Worm (Caenorhabditis elegans) whole organism, mixed stage, embryonic: Measurements from ENCODE around the gene F59A6.11.

Experiments used
- elt-1 ChIP-seq: sonication (generic microtip); optimal IDR thresholded peaks from 2 replicates; lab custom pipeline; 2017; ENCODE audit warnings: missing genetic modification characterization, mild to moderate bottlenecking, missing compliant biosample characterization, antibody characterized with exemption, moderate library complexity, borderline replicate concordance; ENCODE audit not compliant: insufficient read depth
- elt-3 ChIP-seq: fragments of 150-350 bp; optimal IDR thresholded peaks from 2 replicates; lab custom pipeline; 2014; ENCODE audit warnings: missing biosample characterization, missing genetic modification characterization
- ham-2 ChIP-seq: fragments of 200-800 bp; sonication (Bioruptor generic); optimal IDR thresholded peaks from 2 replicates; lab custom pipeline; 2018; ENCODE audit warnings: mild to moderate bottlenecking, missing genetic modification characterization, missing compliant biosample characterization
- lsy-2 ChIP-seq: fragments of 150-350 bp; optimal IDR thresholded peaks from 2 replicates; lab custom pipeline; 2014; ENCODE audit warnings: missing biosample characterization, missing genetic modification characterization
- mep-1 ChIP-seq: fragments of 150-350 bp; optimal IDR thresholded peaks from 2 replicates; lab custom pipeline; 2017; ENCODE audit warnings: missing biosample characterization, missing genetic modification reagents, missing genetic modification characterization, inconsistent platforms
- mls-2 ChIP-seq: sonication (generic microtip); optimal IDR thresholded peaks from 2 replicates; lab custom pipeline; 2016; ENCODE audit warnings: mild to moderate bottlenecking, missing genetic modification characterization, moderate library complexity, missing compliant biosample characterization
- nhr-12 ChIP-seq: fragments of 150-350 bp; optimal IDR thresholded peaks from 2 replicates; lab custom pipeline; 2014; ENCODE audit warnings: missing biosample characterization, missing genetic modification characterization
- nhr-237 ChIP-seq: fragments of 150-350 bp; optimal IDR thresholded peaks from 2 replicates; lab custom pipeline; 2014; ENCODE audit warnings: missing biosample characterization, missing genetic modification characterization
- nhr-76 ChIP-seq: sonication (generic microtip); optimal IDR thresholded peaks from 2 replicates; lab custom pipeline; 2017; ENCODE audit warnings: missing biosample characterization, missing genetic modification characterization
- pha-4 ChIP-seq: fragments of 150-350 bp; optimal IDR thresholded peaks from 2 replicates; lab custom pipeline; 2018; ENCODE audit warnings: missing biosample characterization, missing genetic modification reagents, missing genetic modification characterization
- unc-39 ChIP-seq: fragments of 150-350 bp; optimal IDR thresholded peaks from 2 replicates; lab custom pipeline; 2014; ENCODE audit warnings: missing biosample characterization, missing genetic modification characterization
- unc-62 ChIP-seq: fragments of 150-350 bp; optimal IDR thresholded peaks from 2 replicates; lab custom pipeline; 2014; ENCODE audit warnings: missing biosample characterization, missing genetic modification reagents, missing genetic modification characterization
- ztf-11 ChIP-seq: fragments of 150-350 bp; optimal IDR thresholded peaks from 2 replicates; lab custom pipeline; 2014; ENCODE audit warnings: missing biosample characterization, missing genetic modification characterization

DNA sequence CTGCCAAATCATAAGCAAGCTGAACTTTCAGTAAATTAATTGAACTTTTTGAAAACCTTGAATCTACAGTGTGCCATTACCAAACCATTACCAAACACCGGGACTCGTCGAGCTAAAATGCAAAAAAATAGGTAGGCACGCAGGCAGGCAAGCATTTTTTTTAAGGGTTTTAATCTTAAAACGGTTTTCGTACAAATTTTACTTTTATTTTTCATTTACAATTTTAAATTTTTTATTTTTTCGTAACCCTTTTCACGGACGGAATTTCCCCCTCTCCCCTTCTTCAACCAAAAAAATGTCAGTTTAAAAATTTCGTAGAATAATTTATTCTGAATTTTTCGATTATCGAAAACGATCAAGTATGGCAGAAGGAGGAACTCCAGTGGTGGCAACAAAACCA is 15.8 kb upstream of the F59A6.11 start, which contains the start of gene F59A6.2:
- TF ChIP-seq unc-62: no peak
- no peak for TF ChIP-seq ztf-11 (tag; lab: Kevin White, UChicago)
- no peak for TF ChIP-seq lsy-2 (tag; lab: Kevin White, UChicago)
- no peak for TF ChIP-seq ham-2
- TF ChIP-seq elt-3: no peak
- TF ChIP-seq pha-4 (tag; lab: Kevin White, UChicago): no peak
- no peak for TF ChIP-seq unc-39
- TF ChIP-seq nhr-237: no peak
- TF ChIP-seq nhr-76 (tag; lab: Kevin White, UChicago): no peak
- TF ChIP-seq nhr-12 (tag; lab: Kevin White, UChicago): no peak
- TF ChIP-seq mls-2: no peak
- no peak for TF ChIP-seq elt-1 (tag; lab: Kevin White, UChicago)
- TF ChIP-seq mep-1 (tag; lab: Kevin White, UChicago): no peak
